Fruit fly (Drosophila melanogaster): ENCODE data around the gene CG43169.
A peak's percentile ranks its signal among the peaks of the same experiment; 100 is the strongest.

CG43169 gene

dm6 chr3L:8912332-8912731 lies 23.9 kb upstream of the CG43169 start, which contains the start of the genes Tsp66E and mfr (continued):
- peak; percentile 65 for TF ChIP-seq eg (GFP tag; IDR thresholded peaks at IDR 0.05)
- TF ChIP-seq Met (GFP tag; optimal IDR thresholded peaks at IDR 0.05) = no peak
- TF ChIP-seq Hr38 (GFP tag; optimal IDR thresholded peaks at IDR 0.05) = no peak
- peak; percentile 52 for TF ChIP-seq Sox102F (GFP tag; optimal IDR thresholded peaks at IDR 0.05)
- TF ChIP-seq Blimp-1 (GFP tag; optimal IDR thresholded peaks at IDR 0.05) = peak; percentile 4
- TF ChIP-seq Eip75B (GFP tag; optimal IDR thresholded peaks at IDR 0.05) = peak; percentile 36
- TF ChIP-seq pdm3 (GFP tag; optimal IDR thresholded peaks at IDR 0.05) = no peak
- TF ChIP-seq Ets96B (tag; optimal IDR thresholded peaks at IDR 0.05) = no peak
- no peak for TF ChIP-seq esn (GFP tag; optimal IDR thresholded peaks at IDR 0.05)
- no peak for TF ChIP-seq fd59A (GFP tag; optimal IDR thresholded peaks at IDR 0.05)
- TF ChIP-seq Hr4 (GFP tag; optimal IDR thresholded peaks at IDR 0.05) = no peak
- peak; percentile 46 for TF ChIP-seq CG1621 (tag; optimal IDR thresholded peaks at IDR 0.05)
- no peak for TF ChIP-seq CG8632 (GFP tag; optimal IDR thresholded peaks at IDR 0.05)
- TF ChIP-seq CG8119 (GFP tag; IDR thresholded peaks at IDR 0.05) = peak; percentile 52; the same call in 2 of the 3 replicates
- TF ChIP-seq Ets21C (GFP tag; optimal IDR thresholded peaks at IDR 0.05) = no peak
- TF ChIP-seq Eip78C (GFP tag) = no peak
- peak; percentile 30 for TF ChIP-seq CG16779 (tag; optimal IDR thresholded peaks at IDR 0.05)
- no peak for TF ChIP-seq fkh (GFP tag; optimal IDR thresholded peaks at IDR 0.05)
- no peak for TF ChIP-seq acj6 (GFP tag; optimal IDR thresholded peaks at IDR 0.05)
- TF ChIP-seq Sox15 (GFP tag; optimal IDR thresholded peaks at IDR 0.05) = no peak
- TF ChIP-seq fd85E (GFP tag; optimal IDR thresholded peaks at IDR 0.05) = peak; percentile 5
- TF ChIP-seq ss (GFP tag; optimal IDR thresholded peaks at IDR 0.05) = peak in 1 of 2 experiments; percentile 37

DNA sequence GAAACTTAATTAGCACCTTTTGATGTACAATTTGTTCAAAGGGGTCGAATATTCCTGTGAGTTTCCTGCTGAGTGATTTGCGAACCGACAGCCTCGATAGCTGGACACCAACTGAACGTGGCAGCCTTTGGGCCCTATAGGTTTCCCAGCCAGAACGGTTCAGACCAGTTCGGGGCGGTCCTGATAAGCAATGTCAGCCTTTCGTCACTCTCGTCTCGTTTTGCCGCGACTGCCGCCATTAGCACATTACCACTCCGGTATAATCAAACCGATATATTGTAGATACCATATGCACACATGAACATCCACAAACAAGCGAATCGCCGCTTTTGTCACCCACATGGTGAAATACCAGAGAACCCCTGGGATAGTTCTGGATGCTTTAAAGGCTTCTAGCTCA lies 16.7 kb upstream of the CG43169 start, which contains the start of gene TrpA1:
TSS of gene TrpA1 (minus strand) at position 101 of the 400 bp plus-strand sequence.
- no peak for TF ChIP-seq CG8119 (GFP tag; IDR thresholded peaks at IDR 0.05)
- TF ChIP-seq ss (GFP tag; optimal IDR thresholded peaks at IDR 0.05) = no peak
- no peak for TF ChIP-seq CG9139 (GFP tag; optimal IDR thresholded peaks at IDR 0.05)
- no peak for TF ChIP-seq CG16779 (tag; optimal IDR thresholded peaks at IDR 0.05)
- TF ChIP-seq CG6276 (GFP tag; optimal IDR thresholded peaks at IDR 0.05) = no peak
- TF ChIP-seq CG4318 (GFP tag; optimal IDR thresholded peaks at IDR 0.05) = no peak
- no peak for TF ChIP-seq CG3919 (GFP tag; optimal IDR thresholded peaks at IDR 0.05)
- no peak for TF ChIP-seq CG3032 (tag; optimal IDR thresholded peaks at IDR 0.05)
- no peak for TF ChIP-seq Hr38 (GFP tag; optimal IDR thresholded peaks at IDR 0.05)
- TF ChIP-seq CG15336 (GFP tag; IDR thresholded peaks at IDR 0.05) = no peak
- no peak for TF ChIP-seq CG32006 (GFP tag; optimal IDR thresholded peaks at IDR 0.05)
- TF ChIP-seq CG10669 (GFP tag; optimal IDR thresholded peaks at IDR 0.05) = no peak
- no peak for TF ChIP-seq Gug (GFP tag; IDR thresholded peaks at IDR 0.05)

dm6 chr3L:8891167-8891618 lies 2.8 kb upstream of the CG43169 start, which contains the start of gene Mcm7:
Gene Mcm7, plus strand, starts transcription at chr3L:8891596.
- no peak for TF ChIP-seq Blimp-1 (GFP tag; optimal IDR thresholded peaks at IDR 0.05)
- TF ChIP-seq esn (GFP tag; optimal IDR thresholded peaks at IDR 0.05) = no peak
- TF ChIP-seq Ets21C (GFP tag; optimal IDR thresholded peaks at IDR 0.05) = no peak
- no peak for TF ChIP-seq CG9139 (GFP tag; optimal IDR thresholded peaks at IDR 0.05)
- TF ChIP-seq CG8119 (GFP tag; IDR thresholded peaks at IDR 0.05) = no peak
- no peak for TF ChIP-seq cyc (GFP tag; optimal IDR thresholded peaks at IDR 0.05)
- no peak for TF ChIP-seq spab (GFP tag; optimal IDR thresholded peaks at IDR 0.05)
- no peak for TF ChIP-seq CG3032 (tag; optimal IDR thresholded peaks at IDR 0.05)

DNA sequence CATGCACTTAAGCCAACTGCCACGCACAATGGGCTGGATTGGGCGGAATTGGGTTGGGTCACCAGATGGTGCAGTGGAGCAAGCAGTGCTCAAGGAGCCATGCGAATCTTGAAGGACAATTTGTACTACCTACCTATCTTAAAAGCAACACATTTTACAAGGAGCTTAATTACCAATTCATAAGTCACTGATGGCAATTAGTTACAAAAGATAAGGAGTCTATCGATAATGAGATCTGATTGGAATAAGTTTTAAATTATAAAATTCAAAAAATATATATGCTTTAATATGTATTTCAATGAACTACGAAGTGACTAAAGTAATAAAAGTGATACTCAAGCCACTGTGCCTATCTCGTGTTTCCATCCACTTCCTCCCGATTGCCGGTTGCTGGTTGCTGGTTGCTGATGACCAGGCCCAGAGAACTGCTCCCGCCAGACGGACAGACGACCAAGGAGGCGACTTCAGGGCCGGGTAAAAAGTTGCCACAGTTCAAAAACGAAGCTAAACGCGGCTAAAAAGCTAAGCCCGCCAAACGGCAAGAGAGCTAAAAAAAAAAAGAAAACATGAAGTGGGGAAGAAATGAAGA lies 6.6 kb downstream of the CG43169 start:
- TF ChIP-seq CG11294 (GFP tag; IDR thresholded peaks at IDR 0.05) = no peak
- TF ChIP-seq Eip93F (GFP tag; optimal IDR thresholded peaks at IDR 0.05) = no peak
- peak; percentile 60 to 65 for TF ChIP-seq ss (GFP tag; optimal IDR thresholded peaks at IDR 0.05)
- TF ChIP-seq fkh (GFP tag; optimal IDR thresholded peaks at IDR 0.05) = no peak
- peak; percentile 10 for TF ChIP-seq lz (GFP tag; optimal IDR thresholded peaks at IDR 0.05)
- TF ChIP-seq CG16779 (tag; optimal IDR thresholded peaks at IDR 0.05) = peak; percentile 43
- no peak for TF ChIP-seq Gug (GFP tag; IDR thresholded peaks at IDR 0.05)
- peak; percentile 61 for TF ChIP-seq fd59A (GFP tag; optimal IDR thresholded peaks at IDR 0.05)
- TF ChIP-seq Eip75B (GFP tag; optimal IDR thresholded peaks at IDR 0.05) = peak; percentile 46
- TF ChIP-seq spab (GFP tag; optimal IDR thresholded peaks at IDR 0.05) = peak; percentile 71
- TF ChIP-seq acj6 (GFP tag; optimal IDR thresholded peaks at IDR 0.05) = peak; percentile 54
- 0 out of 3 replicates have a peak, but pooled peaks have one; percentile 31 for TF ChIP-seq eg (GFP tag; IDR thresholded peaks at IDR 0.05)
- peak; percentile 50 for TF ChIP-seq Met (GFP tag; optimal IDR thresholded peaks at IDR 0.05)
- TF ChIP-seq Ets21C (GFP tag; optimal IDR thresholded peaks at IDR 0.05) = no peak
- no peak for TF ChIP-seq CG7368 (GFP tag; optimal IDR thresholded peaks at IDR 0.05)
- peak; percentile 12 for TF ChIP-seq Sox102F (GFP tag; optimal IDR thresholded peaks at IDR 0.05)
- TF ChIP-seq CG6808 (GFP tag; optimal IDR thresholded peaks at IDR 0.05) = peak; percentile 73
- TF ChIP-seq salr (GFP tag; optimal IDR thresholded peaks at IDR 0.05) = peak; percentile 40 to 73
- TF ChIP-seq Ets96B (tag; optimal IDR thresholded peaks at IDR 0.05) = peak; percentile 69
- peak; percentile 36 for TF ChIP-seq CG8632 (GFP tag; optimal IDR thresholded peaks at IDR 0.05)
- peak; percentile 26 for TF ChIP-seq CG31627 (GFP tag; optimal IDR thresholded peaks at IDR 0.05)
- TF ChIP-seq CG8319 (GFP tag; optimal IDR thresholded peaks at IDR 0.05) = peak; percentile 6
- peak; percentile 59; the same call in 1 of the 3 replicates for TF ChIP-seq CG6163 (GFP tag; IDR thresholded peaks at IDR 0.05)
- TF ChIP-seq CG8119 (GFP tag; IDR thresholded peaks at IDR 0.05) = peak; percentile 52; the same call in 1 of the 3 replicates
